Worm (Caenorhabditis elegans) whole organism, L4 larva: ENCODE results near the gene scp-1.

Source experiments
- ceh-82 ChIP-seq: sonication (generic microtip); optimal IDR thresholded peaks from 2 replicates; lab custom pipeline; 2017; ENCODE audit warnings: missing biosample characterization, missing genetic modification characterization
- ces-1 ChIP-seq: fragments of 150-350 bp; sonication (generic microtip); optimal IDR thresholded peaks from 4 replicates; lab custom pipeline; 2014; ENCODE audit warnings: missing biosample characterization, missing genetic modification reagents, missing genetic modification characterization
- daf-12 ChIP-seq: fragments of 150-350 bp; optimal IDR thresholded peaks from 2 replicates; lab custom pipeline; 2014; ENCODE audit warnings: missing biosample characterization, missing genetic modification reagents, missing genetic modification characterization
- dpl-1 ChIP-seq: fragments of 150-350 bp; optimal IDR thresholded peaks from 2 replicates; lab custom pipeline; 2014; ENCODE audit warnings: missing biosample characterization, missing genetic modification reagents, missing genetic modification characterization
- egl-43 ChIP-seq: fragments of 200-800 bp; sonication (Bioruptor generic); IDR thresholded peaks from 2 replicates; pipeline ENCODE4 v1.3.6; 2022; ENCODE audit warnings: missing genetic modification reagents, missing genetic modification characterization, missing compliant biosample characterization
- fkh-10 ChIP-seq: fragments of 150-350 bp; optimal IDR thresholded peaks from 2 replicates; lab custom pipeline; 2014; ENCODE audit warnings: missing biosample characterization, missing genetic modification reagents, missing genetic modification characterization
- lin-39 ChIP-seq: fragments of 150-350 bp; optimal IDR thresholded peaks from 2 replicates; lab custom pipeline; 2014; ENCODE audit warnings: missing biosample characterization, missing genetic modification reagents, missing genetic modification characterization
- lir-3 ChIP-seq: sonication (generic microtip); optimal IDR thresholded peaks from 2 replicates; lab custom pipeline; 2016; ENCODE audit warnings: mild to moderate bottlenecking, missing genetic modification characterization, missing compliant biosample characterization
- mdt-29 ChIP-seq: fragments of 200-800 bp; sonication (Bioruptor generic); IDR thresholded peaks from 2 replicates; pipeline ENCODE4 v1.3.6; 2022; ENCODE audit warnings: missing genetic modification reagents, missing genetic modification characterization, missing compliant biosample characterization
- mep-1 ChIP-seq: fragments of 150-350 bp; sonication (generic microtip); optimal IDR thresholded peaks from 3 replicates; lab custom pipeline; 2014; ENCODE audit warnings: missing biosample characterization, missing genetic modification characterization
- nhr-6 ChIP-seq: fragments of 150-350 bp; optimal IDR thresholded peaks from 2 replicates; lab custom pipeline; 2014; ENCODE audit warnings: missing biosample characterization, missing genetic modification characterization
- nhr-77 ChIP-seq: fragments of 150-350 bp; optimal IDR thresholded peaks from 2 replicates; lab custom pipeline; 2014; ENCODE audit warnings: missing biosample characterization, missing genetic modification characterization
- pqm-1 ChIP-seq: sonication (generic microtip); optimal IDR thresholded peaks from 2 replicates; lab custom pipeline; 2017; ENCODE audit warnings: missing biosample characterization, missing genetic modification characterization

DNA sequence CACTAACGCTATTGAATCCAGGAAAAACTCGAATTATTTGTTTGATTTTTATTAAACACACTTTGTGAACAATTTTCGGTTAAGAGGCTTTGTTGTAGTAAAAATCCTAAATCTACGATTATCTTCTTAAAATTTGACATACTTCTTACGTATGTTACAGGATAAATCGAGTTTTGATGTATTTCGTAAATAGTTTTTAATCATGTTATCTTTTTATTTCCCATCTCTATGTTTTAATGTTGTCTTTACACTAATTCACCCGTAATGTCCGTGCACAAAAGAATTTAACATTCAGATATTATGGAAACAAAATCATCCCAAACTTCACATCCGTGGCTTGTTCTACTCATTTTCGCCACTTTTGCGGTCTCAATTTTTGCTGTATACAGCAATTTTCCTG lies 10.2 kb upstream of the scp-1 start, which contains the start of gene egli-1:
- TF ChIP-seq egl-43 (no peak), mep-1 (tag; lab: Kevin White, UChicago) (no peak), pqm-1 (no peak), nhr-6 (no peak), dpl-1 (GFP tag; lab: Kevin White, UChicago) (no peak), lin-39 (tag; lab: Kevin White, UChicago) (no peak), ces-1 (no peak), mdt-29 (GFP tag; lab: Robert Waterston, UW) (no peak), fkh-10 (GFP tag; lab: Kevin White, UChicago) (no peak), ceh-82 (no peak), lir-3 (no peak), daf-12 (tag; lab: Kevin White, UChicago) (no peak), nhr-77 (tag; lab: Kevin White, UChicago) (no peak)
